Fruit fly (Drosophila melanogaster): ENCODE data around the gene CG12106.
A peak's percentile ranks its signal among the peaks of the same experiment; 100 is the strongest.

The CG12106 gene

dm6 chrX:9155134-9155533 lies 38.6 kb upstream of the CG12106 start (continued):
- TF ChIP-seq Hr39 (GFP tag; optimal IDR thresholded peaks at IDR 0.05) = peak; percentile 64
- peak; percentile 54 for TF ChIP-seq lz (GFP tag; optimal IDR thresholded peaks at IDR 0.05)
- TF ChIP-seq ss (GFP tag; optimal IDR thresholded peaks at IDR 0.05) = peak; percentile 70 to 72
- TF ChIP-seq Eip75B (GFP tag; optimal IDR thresholded peaks at IDR 0.05) = peak; percentile 63
- peak; percentile 71 for TF ChIP-seq CG7368 (GFP tag; optimal IDR thresholded peaks at IDR 0.05)
- TF ChIP-seq salr (GFP tag; optimal IDR thresholded peaks at IDR 0.05) = peak in 1 of 2 experiments; percentile 68
- peak; percentile 68 for TF ChIP-seq CG6276 (GFP tag; optimal IDR thresholded peaks at IDR 0.05)

- TF ChIP-seq CG10669 (GFP tag; optimal IDR thresholded peaks at IDR 0.05) = peak; percentile 16
- TF ChIP-seq svp (GFP tag) = peak; percentile 60
- peak; percentile 22 for TF ChIP-seq topi (GFP tag; optimal IDR thresholded peaks at IDR 0.05)
- TF ChIP-seq CG6808 (GFP tag; optimal IDR thresholded peaks at IDR 0.05) = peak; percentile 58
- peak; percentile 36 for TF ChIP-seq pdm3 (GFP tag; optimal IDR thresholded peaks at IDR 0.05)
- peak; percentile 4 for TF ChIP-seq CG1621 (tag; optimal IDR thresholded peaks at IDR 0.05)
- peak; percentile 95 for TF ChIP-seq vri (GFP tag; optimal IDR thresholded peaks at IDR 0.05)
- TF ChIP-seq eg (GFP tag; IDR thresholded peaks at IDR 0.05) = peak; percentile 54; the same call in 1 of the 3 replicates
- TF ChIP-seq Gug (GFP tag; IDR thresholded peaks at IDR 0.05) = no peak; the same call in 1 of the 2 replicates
- TF ChIP-seq CG6163 (GFP tag; IDR thresholded peaks at IDR 0.05) = peak; percentile 64
- no peak for TF ChIP-seq fd59A (GFP tag; optimal IDR thresholded peaks at IDR 0.05)
- TF ChIP-seq ss (GFP tag; optimal IDR thresholded peaks at IDR 0.05) = peak; percentile 67 to 81
- peak; percentile 30 for TF ChIP-seq CG11762 (GFP tag; optimal IDR thresholded peaks at IDR 0.05; ENCODE audit: insufficient read depth)
- peak; percentile 48 for TF ChIP-seq CG6276 (GFP tag; optimal IDR thresholded peaks at IDR 0.05)
- TF ChIP-seq CG6854 (GFP tag; optimal IDR thresholded peaks at IDR 0.05) = no peak
- peak; percentile 41 for TF ChIP-seq spab (GFP tag; optimal IDR thresholded peaks at IDR 0.05)
- peak; percentile 17 for TF ChIP-seq Eip75B (GFP tag; optimal IDR thresholded peaks at IDR 0.05)
- no peak for TF ChIP-seq CG16779 (tag; optimal IDR thresholded peaks at IDR 0.05)
- peak; percentile 7 for TF ChIP-seq OdsH (GFP tag; optimal IDR thresholded peaks at IDR 0.05)
- TF ChIP-seq Sox15 (GFP tag; optimal IDR thresholded peaks at IDR 0.05) = no peak
- TF ChIP-seq dsx (GFP tag; optimal IDR thresholded peaks at IDR 0.05; ENCODE audit: poor library complexity, severe bottlenecking) = peak; percentile 43
- peak; percentile 2 for TF ChIP-seq CG10631 (GFP tag; optimal IDR thresholded peaks at IDR 0.05)
- TF ChIP-seq CG32006 (GFP tag; optimal IDR thresholded peaks at IDR 0.05) = peak; percentile 28
- peak in 1 of 2 experiments; percentile 58 for TF ChIP-seq salr (GFP tag; optimal IDR thresholded peaks at IDR 0.05)
- peak; percentile 19 for TF ChIP-seq Sox14 (GFP tag; optimal IDR thresholded peaks at IDR 0.05)
- TF ChIP-seq CG9139 (GFP tag; optimal IDR thresholded peaks at IDR 0.05) = no peak
- no peak for TF ChIP-seq CG8632 (GFP tag; optimal IDR thresholded peaks at IDR 0.05)
- peak; percentile 44 for TF ChIP-seq Eip78C (GFP tag)
- TF ChIP-seq net (GFP tag; optimal IDR thresholded peaks at IDR 0.05) = no peak
- no peak for TF ChIP-seq Sox102F (GFP tag; optimal IDR thresholded peaks at IDR 0.05)
- TF ChIP-seq CG7368 (GFP tag; optimal IDR thresholded peaks at IDR 0.05) = no peak
- TF ChIP-seq Ets96B (tag; optimal IDR thresholded peaks at IDR 0.05) = peak; percentile 63
- peak; percentile 72 for TF ChIP-seq fkh (GFP tag; optimal IDR thresholded peaks at IDR 0.05)
- peak; percentile 18 for TF ChIP-seq Smox (GFP tag; optimal IDR thresholded peaks at IDR 0.05)
- peak; percentile 18 for TF ChIP-seq CG3032 (tag; optimal IDR thresholded peaks at IDR 0.05)
- peak; percentile 13 for TF ChIP-seq achi (GFP tag; optimal IDR thresholded peaks at IDR 0.05)
- peak; percentile 51 for TF ChIP-seq CG8119 (GFP tag; IDR thresholded peaks at IDR 0.05)
Measured at dm6 chrX:9155715-9156387, 37.8 kb upstream of the CG12106 start.
